Fruit fly (Drosophila melanogaster) whole organism: ENCODE data around the gene CG1640.

ENCODE experiments used
- EcR ChIP-seq, 2 experiments: fragments of >200 bp; optimal IDR thresholded peaks; 2 replicates each; lab custom pipeline; 2017; ENCODE audit warnings: missing biosample characterization in 2 of 2, missing genetic modification characterization in 2 of 2, missing genetic modification reagents in 2 of 2
- usp ChIP-seq: fragments of >200 bp; optimal IDR thresholded peaks from 2 replicates; lab custom pipeline; 2017; ENCODE audit warnings: missing biosample characterization, missing genetic modification characterization, mixed read lengths

dm6 chrX:13368149-13368548 lies 2.3 kb upstream of the CG1640 start, which contains the start of gene dmrt11E:
- TF ChIP-seq usp (GFP tag; lab: Kevin White, UChicago) = no peak
- no peak for TF ChIP-seq EcR (GFP tag; optimal IDR thresholded peaks at IDR 0.05; lab: Kevin White, UChicago)
